Worm (Caenorhabditis elegans) whole organism, L3 larva: ENCODE results near the gene snb-7.
A peak's percentile ranks its signal among the peaks of the same experiment; 100 is the strongest.

ENCODE experiments used
- R02D3.7 ChIP-seq: fragments of 150-350 bp; optimal IDR thresholded peaks from 2 replicates; lab custom pipeline; 2014; ENCODE audit warnings: missing biosample characterization, missing genetic modification characterization
- aly-2 ChIP-seq: fragments of 150-350 bp; optimal IDR thresholded peaks from 2 replicates; lab custom pipeline; 2014; ENCODE audit warnings: missing biosample characterization, missing genetic modification characterization
- ama-1 ChIP-seq: fragments of 150-350 bp; optimal IDR thresholded peaks from 2 replicates; lab custom pipeline; 2018
- ceh-16 ChIP-seq: sonication (generic microtip); optimal IDR thresholded peaks from 2 replicates; lab custom pipeline; 2017; ENCODE audit warnings: missing biosample characterization, missing genetic modification characterization
- ceh-28 ChIP-seq: fragments of 150-350 bp; optimal IDR thresholded peaks from 2 replicates; lab custom pipeline; 2014; ENCODE audit warnings: missing biosample characterization, missing genetic modification reagents, missing genetic modification characterization
- ceh-82 ChIP-seq: fragments of 150-350 bp; optimal IDR thresholded peaks from 2 replicates; lab custom pipeline; 2014; ENCODE audit warnings: missing biosample characterization, missing genetic modification characterization
- ceh-9 ChIP-seq: sonication (generic microtip); optimal IDR thresholded peaks from 2 replicates; lab custom pipeline; 2018; ENCODE audit warnings: missing biosample characterization, missing genetic modification characterization
- elt-1 ChIP-seq: fragments of 150-350 bp; optimal IDR thresholded peaks from 2 replicates; lab custom pipeline; 2014; ENCODE audit warnings: missing biosample characterization, missing genetic modification characterization
- elt-2 ChIP-seq: sonication (generic microtip); optimal IDR thresholded peaks from 2 replicates; lab custom pipeline; 2016; ENCODE audit warnings: missing genetic modification reagents, mild to moderate bottlenecking, missing genetic modification characterization, missing compliant biosample characterization
- elt-3 ChIP-seq, 3 experiments: fragments of 150-350 bp in 1 of 3; sonication (generic microtip) in 2 of 3; optimal IDR thresholded peaks; 2 replicates in 2 of 3; 4 replicates in 1 of 3; lab custom pipeline; 2014 to 2017; ENCODE audit warnings: missing biosample characterization in 3 of 3, missing genetic modification characterization in 3 of 3
- eor-1 ChIP-seq, 2 experiments: fragments of 150-350 bp; optimal IDR thresholded peaks; 2 replicates each; lab custom pipeline; 2014 to 2018; ENCODE audit warnings: missing biosample characterization in 2 of 2, missing genetic modification characterization in 2 of 2
- fkh-10 ChIP-seq: sonication (generic microtip); optimal IDR thresholded peaks from 2 replicates; lab custom pipeline; 2017; ENCODE audit warnings: missing biosample characterization, missing genetic modification reagents, missing genetic modification characterization
- fkh-2 ChIP-seq: fragments of 150-350 bp; optimal IDR thresholded peaks from 2 replicates; lab custom pipeline; 2014; ENCODE audit warnings: missing biosample characterization, missing genetic modification reagents, missing genetic modification characterization
- fos-1 ChIP-seq: fragments of 150-350 bp; optimal IDR thresholded peaks from 2 replicates; lab custom pipeline; 2014; ENCODE audit warnings: missing biosample characterization, missing genetic modification characterization
- hmg-11 ChIP-seq: sonication (generic microtip); optimal IDR thresholded peaks from 2 replicates; lab custom pipeline; 2016; ENCODE audit warnings: missing genetic modification characterization, missing compliant biosample characterization
- jun-1 ChIP-seq: fragments of 150-350 bp; optimal IDR thresholded peaks from 2 replicates; lab custom pipeline; 2014; ENCODE audit warnings: missing biosample characterization, missing genetic modification reagents, missing genetic modification characterization
- lin-15B ChIP-seq: fragments of 150-350 bp; optimal IDR thresholded peaks from 2 replicates; lab custom pipeline; 2014; ENCODE audit warnings: missing biosample characterization, missing genetic modification characterization
- lsy-12 ChIP-seq: sonication (generic microtip); optimal IDR thresholded peaks from 2 replicates; lab custom pipeline; 2016; ENCODE audit warnings: mild to moderate bottlenecking, missing genetic modification characterization, missing compliant biosample characterization
- mdl-1 ChIP-seq: fragments of 150-350 bp; optimal IDR thresholded peaks from 2 replicates; lab custom pipeline; 2014; ENCODE audit warnings: missing biosample characterization, missing genetic modification characterization
- mml-1 ChIP-seq: fragments of 150-350 bp; sonication (generic microtip); optimal IDR thresholded peaks from 3 replicates; lab custom pipeline; 2014; ENCODE audit warnings: missing biosample characterization, missing genetic modification characterization
- nfya-1 ChIP-seq: sonication (generic microtip); optimal IDR thresholded peaks from 2 replicates; lab custom pipeline; 2017; ENCODE audit warnings: missing genetic modification characterization, mild to moderate bottlenecking, missing compliant biosample characterization, antibody characterized with exemption, moderate library complexity; ENCODE audit not compliant: insufficient read depth
- nhr-12 ChIP-seq: fragments of 150-350 bp; optimal IDR thresholded peaks from 2 replicates; lab custom pipeline; 2014; ENCODE audit warnings: missing biosample characterization, missing genetic modification characterization
- nhr-237 ChIP-seq: fragments of 150-350 bp; optimal IDR thresholded peaks from 2 replicates; lab custom pipeline; 2014; ENCODE audit warnings: missing biosample characterization, missing genetic modification characterization
- nhr-67 ChIP-seq: fragments of 150-350 bp; optimal IDR thresholded peaks from 2 replicates; lab custom pipeline; 2014; ENCODE audit warnings: missing biosample characterization, missing genetic modification characterization
- nhr-76 ChIP-seq: fragments of 150-350 bp; sonication (generic microtip); optimal IDR thresholded peaks from 5 replicates; lab custom pipeline; 2014; ENCODE audit warnings: missing biosample characterization, missing genetic modification characterization
- nhr-77 ChIP-seq: fragments of 150-350 bp; optimal IDR thresholded peaks from 2 replicates; lab custom pipeline; 2014; ENCODE audit warnings: missing biosample characterization, missing genetic modification characterization
- pha-4 ChIP-seq: fragments of 150-350 bp; optimal IDR thresholded peaks from 2 replicates; lab custom pipeline; 2014; ENCODE audit warnings: missing biosample characterization, missing genetic modification reagents, missing genetic modification characterization
- pqm-1 ChIP-seq: fragments of 150-350 bp; optimal IDR thresholded peaks from 2 replicates; lab custom pipeline; 2017; ENCODE audit warnings: missing biosample characterization, missing genetic modification characterization, inconsistent platforms
- skn-1 ChIP-seq: fragments of 150-350 bp; optimal IDR thresholded peaks from 2 replicates; lab custom pipeline; 2014; ENCODE audit warnings: missing biosample characterization, missing genetic modification characterization
- snpc-4 ChIP-seq: fragments of 150-350 bp; optimal IDR thresholded peaks from 2 replicates; lab custom pipeline; 2014; ENCODE audit warnings: missing biosample characterization, missing genetic modification characterization
- unc-39 ChIP-seq: sonication (generic microtip); optimal IDR thresholded peaks from 4 replicates; lab custom pipeline; 2017; ENCODE audit warnings: missing biosample characterization, missing genetic modification characterization
- unc-62 ChIP-seq: fragments of 150-350 bp; sonication (generic microtip); optimal IDR thresholded peaks from 4 replicates; lab custom pipeline; 2014; ENCODE audit warnings: missing biosample characterization, missing genetic modification reagents, missing genetic modification characterization
- zag-1 ChIP-seq: fragments of 150-350 bp; optimal IDR thresholded peaks from 2 replicates; lab custom pipeline; 2014; ENCODE audit warnings: missing biosample characterization, missing genetic modification characterization
- ztf-11 ChIP-seq: fragments of 150-350 bp; optimal IDR thresholded peaks from 2 replicates; lab custom pipeline; 2014; ENCODE audit warnings: missing biosample characterization, missing genetic modification characterization

Gene snb-7

DNA sequence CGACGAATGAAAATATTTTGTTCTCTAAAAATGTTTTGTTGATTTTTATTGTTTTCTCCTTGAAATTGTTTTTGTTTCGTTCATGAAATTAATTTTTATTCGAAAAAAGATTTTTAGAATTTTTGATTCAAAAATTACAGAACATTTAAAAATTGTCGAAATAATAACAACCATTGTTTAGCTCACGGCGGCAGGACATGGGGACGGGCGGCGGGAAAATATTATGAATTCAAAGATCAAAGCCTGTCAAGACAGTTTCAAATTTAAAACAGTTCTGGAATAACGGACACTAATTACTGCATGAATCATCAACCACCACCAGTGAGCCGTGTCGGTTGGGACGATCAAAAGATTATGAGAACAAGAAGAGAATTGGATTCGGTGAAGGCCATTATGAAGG lies at the start of gene snb-7:
Gene snb-7 (plus strand): TSS at position 301 of the 400 bp plus-strand sequence.
- TF ChIP-seq ztf-11 (tag; lab: Kevin White, UChicago) (no peak), lin-15B (no peak), zag-1 (tag; lab: Kevin White, UChicago) (no peak), unc-62 (GFP tag; lab: Kevin White, UChicago) (no peak), nhr-67 (no peak), ceh-9 (tag; lab: Kevin White, UChicago) (no peak), unc-39 (no peak), ceh-16 (tag; lab: Kevin White, UChicago) (no peak), snpc-4 (tag; lab: Kevin White, UChicago) (no peak), nhr-237 (tag; lab: Kevin White, UChicago) (no peak), ama-1 (lab: Kevin White, UChicago) (no peak), mdl-1 (tag; lab: Kevin White, UChicago) (no peak), fos-1 (tag; lab: Kevin White, UChicago) (no peak), R02D3.7 (tag; lab: Kevin White, UChicago) (no peak), nfya-1 (no peak), skn-1 (no peak), mml-1 (tag; lab: Kevin White, UChicago) (no peak), elt-3 (tag; optimal IDR thresholded peaks at IDR 0.05; lab: Kevin White, UChicago) (no peak)

ce11 chrIV:12520150-12520549 lies 40.5 kb upstream of the snb-7 start, which contains the start of gene tsp-4:
TSS of gene tsp-4 (minus strand) at chrIV:12520250.
- TF ChIP-seq ceh-28 (tag; lab: Kevin White, UChicago): no peak
- TF ChIP-seq nhr-237 (tag; lab: Kevin White, UChicago): no peak
- no peak for TF ChIP-seq nhr-77 (tag; lab: Kevin White, UChicago)
- TF ChIP-seq ceh-82 (tag; lab: Kevin White, UChicago): no peak
- no peak for TF ChIP-seq fos-1 (tag; lab: Kevin White, UChicago)
- no peak for TF ChIP-seq elt-1
- TF ChIP-seq ztf-11 (tag; lab: Kevin White, UChicago): no peak
- TF ChIP-seq hmg-11 (tag; lab: Kevin White, UChicago): no peak
- no peak for TF ChIP-seq pha-4 (tag; lab: Kevin White, UChicago)
- TF ChIP-seq nhr-76 (tag; lab: Kevin White, UChicago): no peak
- TF ChIP-seq fkh-10: no peak
- TF ChIP-seq ama-1 (lab: Kevin White, UChicago): no peak
- TF ChIP-seq nhr-12 (tag; lab: Kevin White, UChicago): no peak
- TF ChIP-seq lsy-12 (tag; lab: Kevin White, UChicago): no peak

- TF ChIP-seq ama-1 (lab: Kevin White, UChicago): no peak
Observed at ce11 chrIV:12522521-12522920, 38.1 kb upstream of the snb-7 start, which contains the start of gene sru-13. TSS of gene sru-13 (minus strand) at chrIV:12522621.

ce11 chrIV:12525409-12525808 lies 35.3 kb upstream of the snb-7 start, which contains the start of gene eak-4:
TSS of gene eak-4 (minus strand) at chrIV:12525509.
- no peak for TF ChIP-seq hmg-11 (tag; lab: Kevin White, UChicago)
- no peak for TF ChIP-seq ama-1 (lab: Kevin White, UChicago)
- TF ChIP-seq ceh-28 (tag; lab: Kevin White, UChicago): no peak
- TF ChIP-seq aly-2 (tag; lab: Kevin White, UChicago): no peak

- TF ChIP-seq skn-1 (peak; percentile 41), eor-1 (tag; optimal IDR thresholded peaks at IDR 0.05; lab: Kevin White, UChicago) (no peak), elt-2 (tag; lab: Kevin White, UChicago) (peak; percentile 92), fkh-2 (tag; lab: Kevin White, UChicago) (no peak), nhr-76 (tag; lab: Kevin White, UChicago) (no peak), pha-4 (tag; lab: Kevin White, UChicago) (peak; percentile 86), R02D3.7 (tag; lab: Kevin White, UChicago) (no peak), pqm-1 (tag; lab: Kevin White, UChicago) (peak; percentile 71), jun-1 (tag; lab: Kevin White, UChicago) (peak; percentile 78), snpc-4 (tag; lab: Kevin White, UChicago) (peak; percentile 0)
Observed at ce11 chrIV:12527217-12527616, 33.5 kb upstream of the snb-7 start, which contains the start of gene F53B2.8. TSS of gene F53B2.8 (minus strand) at chrIV:12527396.
